Worm (Caenorhabditis elegans): ENCODE data around the gene znf-207.

DNA sequence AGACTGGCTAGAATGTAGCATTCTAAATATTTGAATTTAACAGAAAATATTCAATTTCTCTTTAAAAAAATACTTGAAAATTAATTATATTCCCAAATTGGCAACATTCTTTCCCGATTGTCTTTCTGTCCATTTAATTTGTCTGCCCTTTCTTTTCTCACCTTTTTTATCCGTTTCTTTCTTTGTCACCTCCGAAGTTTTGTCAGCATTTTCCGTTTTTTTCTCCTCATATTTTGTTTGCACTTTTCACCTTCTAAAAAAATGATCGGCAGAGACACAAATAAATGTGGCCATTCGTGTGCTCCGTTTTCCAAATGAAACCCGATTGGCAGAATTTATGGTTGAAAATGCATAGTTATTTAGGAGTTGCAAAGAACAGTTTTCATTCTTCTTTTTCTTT lies 5.3 kb downstream of the znf-207 start:
- TF ChIP-seq mep-1 (tag; optimal IDR thresholded peaks at IDR 0.05) (no peak), mxl-2 (GFP tag; conservative IDR thresholded peaks at IDR 0.05) (no peak), lsy-2 (tag; optimal IDR thresholded peaks at IDR 0.05) (no peak), F10B5.3 (tag; optimal IDR thresholded peaks at IDR 0.05) (no peak), ama-1 (optimal IDR thresholded peaks at IDR 0.05) (no peak), nhr-237 (tag; optimal IDR thresholded peaks at IDR 0.05) (no peak), lin-39 (tag; optimal IDR thresholded peaks at IDR 0.05) (no peak)
